Worm (Caenorhabditis elegans) whole organism, young adult: ENCODE measurements around the gene F14E5.8.
A peak's percentile ranks its signal among the peaks of the same experiment; 100 is the strongest.

ENCODE experiments used
- B0336.3 ChIP-seq: fragments of 200-800 bp; sonication (Bioruptor generic); IDR thresholded peaks from 2 replicates; pipeline ENCODE4 v1.3.6; 2022; ENCODE audit warnings: missing genetic modification characterization, missing compliant biosample characterization
- C06A6.2 ChIP-seq: fragments of 200-800 bp; sonication (Bioruptor generic); conservative IDR thresholded peaks from 2 replicates; pipeline ENCODE4 v1.3.6; 2022; ENCODE audit warnings: missing genetic modification characterization, missing compliant biosample characterization
- D2030.7 ChIP-seq: fragments of 200-800 bp; sonication (Bioruptor generic); IDR thresholded peaks from 2 replicates; pipeline ENCODE4 v1.3.6; 2022; ENCODE audit warnings: missing genetic modification reagents, missing genetic modification characterization, missing compliant biosample characterization
- F39B2.1 ChIP-seq: fragments of 200-800 bp; sonication (Bioruptor generic); IDR thresholded peaks from 2 replicates; pipeline ENCODE4 v1.3.6; 2022; ENCODE audit warnings: missing genetic modification reagents, missing genetic modification characterization, missing compliant biosample characterization
- F55B11.4 ChIP-seq: sonication (generic microtip); optimal IDR thresholded peaks from 2 replicates; lab custom pipeline; 2016; ENCODE audit warnings: missing compliant biosample characterization, missing genetic modification characterization, borderline replicate concordance; ENCODE audit not compliant: insufficient read depth
- K11D2.4 ChIP-seq: fragments of 200-800 bp; sonication (Bioruptor generic); IDR thresholded peaks from 2 replicates; pipeline ENCODE4 v1.3.6; 2022; ENCODE audit warnings: missing genetic modification reagents, missing genetic modification characterization, missing compliant biosample characterization
- T26A5.8 ChIP-seq: sonication (generic microtip); optimal IDR thresholded peaks from 2 replicates; lab custom pipeline; 2016; ENCODE audit warnings: missing genetic modification characterization, missing compliant biosample characterization
- Y53F4B.3 ChIP-seq: fragments of 200-800 bp; sonication (Bioruptor generic); IDR thresholded peaks from 2 replicates; pipeline ENCODE4 v1.3.6; 2022; ENCODE audit warnings: missing genetic modification reagents, missing genetic modification characterization, missing compliant biosample characterization
- Y53G8AR.9 ChIP-seq: fragments of 200-800 bp; sonication (Bioruptor generic); conservative IDR thresholded peaks from 2 replicates; pipeline ENCODE4 v1.3.6; 2022; ENCODE audit warnings: missing genetic modification reagents, missing genetic modification characterization, missing compliant biosample characterization
- Y56A3A.18 ChIP-seq: fragments of 200-800 bp; sonication (Bioruptor generic); IDR thresholded peaks from 2 replicates; pipeline ENCODE4 v1.3.6; 2022; ENCODE audit warnings: missing genetic modification reagents, missing genetic modification characterization, missing compliant biosample characterization
- atf-7 ChIP-seq: sonication (generic microtip); optimal IDR thresholded peaks from 2 replicates; lab custom pipeline; 2017; ENCODE audit warnings: mild to moderate bottlenecking, missing genetic modification characterization, missing compliant biosample characterization
- athp-1 ChIP-seq: sonication (generic microtip); optimal IDR thresholded peaks from 2 replicates; lab custom pipeline; 2017; ENCODE audit warnings: mild to moderate bottlenecking, missing genetic modification characterization, missing compliant biosample characterization
- attf-3 ChIP-seq: fragments of 200-800 bp; sonication (Bioruptor generic); conservative IDR thresholded peaks from 2 replicates; pipeline ENCODE4 v1.3.6; 2022; ENCODE audit warnings: missing genetic modification reagents, missing genetic modification characterization, missing compliant biosample characterization
- ccch-3 ChIP-seq: fragments of 200-800 bp; sonication (Bioruptor generic); optimal IDR thresholded peaks from 2 replicates; lab custom pipeline; 2018; ENCODE audit warnings: mild to moderate bottlenecking, missing genetic modification characterization, missing compliant biosample characterization
- ceh-91 ChIP-seq: fragments of 200-800 bp; sonication (Bioruptor generic); IDR thresholded peaks from 2 replicates; pipeline ENCODE4 v1.3.6; 2022; ENCODE audit warnings: missing genetic modification reagents, missing genetic modification characterization, missing compliant biosample characterization
- chd-7 ChIP-seq: sonication (generic microtip); optimal IDR thresholded peaks from 2 replicates; lab custom pipeline; 2016; ENCODE audit warnings: mild to moderate bottlenecking, missing genetic modification characterization, moderate library complexity, missing compliant biosample characterization
- dpff-1 ChIP-seq: sonication (generic microtip); optimal IDR thresholded peaks from 2 replicates; lab custom pipeline; 2017; ENCODE audit warnings: mild to moderate bottlenecking, missing genetic modification characterization, missing compliant biosample characterization
- egrh-3 ChIP-seq: fragments of 200-800 bp; sonication (Bioruptor generic); IDR thresholded peaks from 2 replicates; pipeline ENCODE4 v1.3.6; 2022; ENCODE audit warnings: missing genetic modification reagents, missing genetic modification characterization, missing compliant biosample characterization
- hrde-1 ChIP-seq: sonication (generic microtip); optimal IDR thresholded peaks from 2 replicates; lab custom pipeline; 2016; ENCODE audit warnings: missing genetic modification characterization, mild to moderate bottlenecking, missing compliant biosample characterization, moderate library complexity, missing genotype, missing genetic modification reagents, borderline replicate concordance
- hsf-1 ChIP-seq: fragments of 200-800 bp; sonication (Bioruptor generic); IDR thresholded peaks from 2 replicates; pipeline ENCODE4 v1.3.6; 2022; ENCODE audit warnings: missing genetic modification reagents, missing genetic modification characterization, missing compliant biosample characterization
- let-526 ChIP-seq: fragments of 200-800 bp; sonication (Bioruptor generic); IDR thresholded peaks from 2 replicates; pipeline ENCODE4 v1.3.6; 2022; ENCODE audit warnings: missing genetic modification reagents, missing genetic modification characterization, missing compliant biosample characterization
- lin-26 ChIP-seq: fragments of 200-800 bp; sonication (Bioruptor generic); IDR thresholded peaks from 2 replicates; pipeline ENCODE4 v1.3.6; 2022; ENCODE audit warnings: missing genetic modification reagents, missing genetic modification characterization, missing compliant biosample characterization
- lin-54 ChIP-seq: fragments of 200-800 bp; sonication (Bioruptor generic); optimal IDR thresholded peaks from 2 replicates; lab custom pipeline; 2018; ENCODE audit warnings: mild to moderate bottlenecking, missing genetic modification characterization, missing compliant biosample characterization
- lir-1 ChIP-seq: fragments of 200-800 bp; sonication (Bioruptor generic); conservative IDR thresholded peaks from 2 replicates; pipeline ENCODE4 v1.3.6; 2022; ENCODE audit warnings: missing genetic modification reagents, missing genetic modification characterization, missing compliant biosample characterization
- madf-10 ChIP-seq: sonication (generic microtip); optimal IDR thresholded peaks from 2 replicates; lab custom pipeline; 2016; ENCODE audit warnings: mild to moderate bottlenecking, missing genetic modification characterization, missing compliant biosample characterization
- madf-6 ChIP-seq: fragments of 200-800 bp; sonication (Bioruptor generic); IDR thresholded peaks from 2 replicates; pipeline ENCODE4 v1.3.6; 2022; ENCODE audit warnings: missing genetic modification reagents, missing genetic modification characterization, missing compliant biosample characterization
- mes-4 ChIP-seq: sonication (generic microtip); optimal IDR thresholded peaks from 2 replicates; lab custom pipeline; 2016; ENCODE audit warnings: missing genotype, missing genetic modification characterization, missing compliant biosample characterization
- nhr-27 ChIP-seq: fragments of 200-800 bp; sonication (Bioruptor generic); optimal IDR thresholded peaks from 2 replicates; lab custom pipeline; 2018; ENCODE audit warnings: mild to moderate bottlenecking, missing genetic modification characterization, moderate library complexity, missing compliant biosample characterization
- rec-8 ChIP-seq, 2 experiments: sonication (generic microtip); optimal IDR thresholded peaks; 2 replicates each; lab custom pipeline; 2016; ENCODE audit warnings: mild to moderate bottlenecking in 2 of 2, missing genetic modification characterization in 2 of 2, missing genetic modification reagents in 2 of 2, missing genotype in 2 of 2, missing biosample characterization in 1 of 2, missing compliant biosample characterization in 1 of 2, moderate library complexity in 1 of 2
- repo-1 ChIP-seq: sonication (generic microtip); optimal IDR thresholded peaks from 2 replicates; lab custom pipeline; 2017; ENCODE audit warnings: mild to moderate bottlenecking, missing genetic modification characterization, missing compliant biosample characterization
- sdz-38 ChIP-seq: sonication (generic microtip); optimal IDR thresholded peaks from 2 replicates; lab custom pipeline; 2016; ENCODE audit warnings: missing genotype, missing genetic modification characterization, missing compliant biosample characterization
- sea-2 ChIP-seq: fragments of 200-800 bp; sonication (Bioruptor generic); IDR thresholded peaks from 2 replicates; pipeline ENCODE4 v1.3.6; 2022; ENCODE audit warnings: missing genetic modification characterization, missing compliant biosample characterization
- somi-1 ChIP-seq: fragments of 200-800 bp; sonication (Bioruptor generic); optimal IDR thresholded peaks from 2 replicates; lab custom pipeline; 2018; ENCODE audit warnings: mild to moderate bottlenecking, missing genetic modification characterization, missing compliant biosample characterization
- tbx-9 ChIP-seq: sonication (generic microtip); optimal IDR thresholded peaks from 2 replicates; lab custom pipeline; 2016; ENCODE audit warnings: borderline replicate concordance, missing genetic modification characterization, inconsistent platforms, missing compliant biosample characterization
- ztf-18 ChIP-seq: sonication (generic microtip); optimal IDR thresholded peaks from 2 replicates; lab custom pipeline; 2016; ENCODE audit warnings: missing genotype, mild to moderate bottlenecking, missing genetic modification characterization, missing compliant biosample characterization
- ztf-6 ChIP-seq: fragments of 200-800 bp; sonication (Bioruptor generic); IDR thresholded peaks from 2 replicates; pipeline ENCODE4 v1.3.6; 2022; ENCODE audit warnings: missing genetic modification reagents, missing genetic modification characterization, missing compliant biosample characterization

The F14E5.8 gene

DNA sequence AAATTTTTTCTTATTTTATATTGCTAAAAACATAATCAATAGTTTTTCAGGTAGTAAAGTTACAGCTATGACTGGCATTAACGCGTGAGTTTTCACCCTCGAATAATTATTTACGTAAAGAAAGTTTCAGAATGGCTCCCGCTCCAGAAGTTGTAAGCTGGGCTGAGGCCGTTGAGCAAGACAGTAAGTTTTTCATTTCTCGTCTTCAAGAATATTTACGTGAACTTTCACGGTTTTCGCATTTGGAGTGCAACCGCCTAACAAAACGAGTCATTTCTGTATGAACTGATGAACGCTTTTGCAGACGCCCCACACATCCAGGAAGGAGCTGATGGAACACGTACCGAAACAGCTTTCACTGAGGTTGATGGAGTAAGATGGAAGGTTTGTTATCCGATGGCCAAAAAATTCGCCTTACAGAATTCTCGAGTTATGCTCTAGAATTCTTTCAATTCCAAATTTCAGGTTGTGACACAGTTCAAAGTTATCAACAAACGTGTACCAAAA is 22.9 kb downstream of the F14E5.8 start, which contains the start of gene eif-3.G:
TSS of gene eif-3.G (plus strand) at position 51 of the 507 bp plus-strand sequence.
- TF ChIP-seq dpff-1 (tag; lab: Kevin White, UChicago) (no peak), D2030.7 (GFP tag; lab: Robert Waterston, UW) (peak; percentile 34; the same call in 1 of the 2 replicates), madf-6 (GFP tag; lab: Robert Waterston, UW) (peak; percentile 50), repo-1 (tag; lab: Kevin White, UChicago) (no peak), Y53G8AR.9 (GFP tag; lab: Robert Waterston, UW) (peak; percentile 51), lin-54 (GFP tag; lab: Kevin White, UChicago) (peak; percentile 17), hsf-1 (GFP tag; lab: Robert Waterston, UW) (0 out of 2 replicates have a peak, but pooled peaks have one; percentile 39), lin-26 (GFP tag; lab: Robert Waterston, UW) (0 out of 2 replicates have a peak, but pooled peaks have one; percentile 22), rec-8 (tag; optimal IDR thresholded peaks at IDR 0.05; lab: Kevin White, UChicago) (no peak), let-526 (GFP tag; lab: Robert Waterston, UW) (no peak)

DNA sequence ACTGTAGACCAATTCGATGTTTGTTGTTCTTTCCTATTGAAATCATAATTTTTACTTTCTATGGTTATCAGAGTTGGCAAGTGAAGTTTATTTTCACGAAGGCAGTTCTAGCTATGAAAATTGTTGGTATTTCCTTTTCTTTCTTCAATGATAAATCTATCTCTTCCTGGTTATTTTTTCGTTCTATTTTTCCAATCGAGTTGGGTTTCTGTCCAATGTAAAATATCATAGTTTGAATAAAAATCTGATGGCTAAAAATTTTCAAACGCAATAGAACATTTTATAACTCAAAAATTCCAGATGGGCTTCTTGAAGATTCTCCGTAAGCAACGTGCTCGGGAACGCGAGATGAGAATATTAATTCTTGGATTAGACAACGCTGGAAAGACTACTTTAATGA is 24.1 kb downstream of the F14E5.8 start, which contains the start of gene evl-20:
TSS of gene evl-20 (plus strand) at position 301 of the 400 bp plus-strand sequence.
- TF ChIP-seq tbx-9 (no peak), Y56A3A.18 (0 out of 2 replicates have a peak, but pooled peaks have one; percentile 41)

DNA sequence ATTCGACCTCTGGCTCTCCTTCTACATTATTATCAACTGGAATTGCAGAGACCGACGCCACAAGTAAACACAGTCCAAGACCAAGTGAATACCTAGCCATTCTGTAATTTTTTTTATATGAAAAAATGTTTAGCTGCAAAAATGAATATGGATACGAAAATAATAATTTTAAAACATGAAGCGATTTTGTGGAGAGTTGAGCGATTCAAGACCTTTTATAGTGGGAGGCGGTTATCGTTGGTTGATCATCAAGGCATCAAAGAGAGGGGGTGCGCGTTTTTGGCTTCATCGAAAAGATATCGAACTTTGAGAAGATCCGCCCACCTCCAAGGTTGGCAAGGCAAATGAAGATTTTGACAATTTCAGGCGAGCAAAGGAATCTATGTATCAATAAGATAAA is 26.8 kb downstream of the F14E5.8 start, which contains the start of gene cut-3:
TSS of gene cut-3 (minus strand) at position 101 of the 400 bp plus-strand sequence.
- no peak for TF ChIP-seq sea-2 (GFP tag; lab: Robert Waterston, UW)
- no peak for TF ChIP-seq T26A5.8 (tag; lab: Kevin White, UChicago)
- TF ChIP-seq B0336.3 (GFP tag; lab: Robert Waterston, UW), result no peak
- no peak for TF ChIP-seq K11D2.4 (GFP tag; lab: Robert Waterston, UW)
- no peak for TF ChIP-seq sdz-38
- TF ChIP-seq, all 124 proteins: peak for 0

DNA sequence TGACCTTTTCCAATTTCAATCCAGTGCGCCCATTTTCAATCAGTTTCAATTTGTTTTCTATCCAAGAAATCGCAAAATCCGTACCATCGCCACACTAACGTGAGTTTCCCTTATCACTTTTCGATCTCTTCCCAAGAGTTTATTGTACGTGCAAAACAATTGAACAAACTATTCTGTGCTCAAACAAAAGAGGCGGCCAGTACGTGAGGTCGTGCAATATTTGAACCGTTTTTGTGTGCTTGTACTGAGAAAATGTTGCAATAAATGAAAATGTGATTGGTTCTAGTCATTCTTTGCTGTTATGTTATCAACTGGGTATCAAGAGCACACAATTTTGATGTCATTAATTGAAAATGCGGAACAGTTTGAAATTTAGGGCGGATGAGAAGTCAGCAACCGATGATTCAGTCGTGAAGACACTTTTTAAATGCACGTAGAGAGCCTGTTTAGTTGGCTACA is 29.8 kb downstream of the F14E5.8 start, which contains the start of gene F22B5.4:
TSS of gene F22B5.4 (plus strand) at position 51 of the 459 bp plus-strand sequence.
- TF ChIP-seq chd-7 (no peak), lir-1 (GFP tag; lab: Robert Waterston, UW) (no peak), C06A6.2 (GFP tag; lab: Robert Waterston, UW) (no peak), hrde-1 (tag; lab: Kevin White, UChicago) (no peak)

DNA sequence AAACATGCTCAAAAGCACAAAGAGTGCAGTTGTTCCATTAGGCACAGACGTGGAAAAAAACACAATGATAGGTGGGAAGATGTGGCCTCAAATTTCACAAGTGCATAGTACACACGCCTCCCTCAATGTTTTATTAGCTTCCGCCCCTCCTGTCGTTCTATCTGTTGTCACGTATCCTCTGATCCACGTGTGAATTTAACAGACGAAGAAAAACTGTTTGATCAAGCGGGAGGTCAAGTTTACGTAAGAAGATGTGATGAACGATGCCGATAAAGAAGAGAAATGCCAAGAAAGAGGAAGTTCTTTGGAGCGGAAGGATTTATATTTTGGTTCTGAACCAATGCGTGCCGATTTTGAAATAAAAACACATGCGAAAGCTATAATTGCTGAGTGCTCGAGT is 30.9 kb downstream of the F14E5.8 start:
- no peak for TF ChIP-seq athp-1
- no peak for TF ChIP-seq mes-4 (tag; lab: Kevin White, UChicago)
- TF ChIP-seq somi-1 (GFP tag; lab: Kevin White, UChicago), result no peak
- no peak for TF ChIP-seq atf-7 (tag; lab: Kevin White, UChicago)
- no peak for TF ChIP-seq K11D2.4 (GFP tag; lab: Robert Waterston, UW)
- TF ChIP-seq F39B2.1, result no peak
- TF ChIP-seq madf-10, result no peak
- TF ChIP-seq F55B11.4 (tag; lab: Kevin White, UChicago), result no peak
- no peak for TF ChIP-seq ccch-3 (GFP tag; lab: Kevin White, UChicago)
- no peak for TF ChIP-seq ceh-91 (GFP tag; lab: Robert Waterston, UW)
- no peak for TF ChIP-seq B0336.3 (GFP tag; lab: Robert Waterston, UW)
- no peak for TF ChIP-seq Y53F4B.3 (GFP tag; lab: Robert Waterston, UW)
- TF ChIP-seq ztf-6, result no peak
- no peak for TF ChIP-seq lin-54 (GFP tag; lab: Kevin White, UChicago)
- no peak for TF ChIP-seq ztf-18 (tag; lab: Kevin White, UChicago)
- TF ChIP-seq nhr-27, result no peak
- TF ChIP-seq egrh-3 (GFP tag; lab: Robert Waterston, UW), result no peak
- TF ChIP-seq attf-3 (GFP tag; lab: Robert Waterston, UW), result no peak
